Worm (Caenorhabditis elegans) whole organism, mixed stage, embryonic: ENCODE results near the gene Y40A1A.3.

Source experiments
- blmp-1 ChIP-seq: fragments of 150-350 bp; optimal IDR thresholded peaks from 2 replicates; lab custom pipeline; 2014; ENCODE audit warnings: missing biosample characterization, missing genetic modification characterization
- ceh-83 ChIP-seq: fragments of 200-800 bp; sonication (Bioruptor generic); optimal IDR thresholded peaks from 2 replicates; lab custom pipeline; 2018; ENCODE audit warnings: mild to moderate bottlenecking, missing genetic modification characterization, missing compliant biosample characterization
- lin-13 ChIP-seq: fragments of 150-350 bp; optimal IDR thresholded peaks from 2 replicates; lab custom pipeline; 2014; ENCODE audit warnings: missing biosample characterization, missing genetic modification characterization
- lsy-2 ChIP-seq: fragments of 150-350 bp; optimal IDR thresholded peaks from 2 replicates; lab custom pipeline; 2014; ENCODE audit warnings: missing biosample characterization, missing genetic modification characterization
- mab-5 ChIP-seq: fragments of 150-350 bp; optimal IDR thresholded peaks from 2 replicates; lab custom pipeline; 2014; ENCODE audit warnings: missing biosample characterization, missing genetic modification characterization
- mep-1 ChIP-seq: fragments of 150-350 bp; optimal IDR thresholded peaks from 2 replicates; lab custom pipeline; 2017; ENCODE audit warnings: missing biosample characterization, missing genetic modification reagents, missing genetic modification characterization, inconsistent platforms
- nhr-237 ChIP-seq: fragments of 150-350 bp; optimal IDR thresholded peaks from 2 replicates; lab custom pipeline; 2014; ENCODE audit warnings: missing biosample characterization, missing genetic modification characterization
- nhr-76 ChIP-seq: sonication (generic microtip); optimal IDR thresholded peaks from 2 replicates; lab custom pipeline; 2017; ENCODE audit warnings: missing biosample characterization, missing genetic modification characterization
- sptf-1 ChIP-seq: sonication (generic microtip); optimal IDR thresholded peaks from 2 replicates; lab custom pipeline; 2017; ENCODE audit warnings: mild to moderate bottlenecking, missing genetic modification characterization, moderate library complexity, missing compliant biosample characterization
- unc-62 ChIP-seq: fragments of 150-350 bp; optimal IDR thresholded peaks from 2 replicates; lab custom pipeline; 2014; ENCODE audit warnings: missing biosample characterization, missing genetic modification reagents, missing genetic modification characterization

DNA sequence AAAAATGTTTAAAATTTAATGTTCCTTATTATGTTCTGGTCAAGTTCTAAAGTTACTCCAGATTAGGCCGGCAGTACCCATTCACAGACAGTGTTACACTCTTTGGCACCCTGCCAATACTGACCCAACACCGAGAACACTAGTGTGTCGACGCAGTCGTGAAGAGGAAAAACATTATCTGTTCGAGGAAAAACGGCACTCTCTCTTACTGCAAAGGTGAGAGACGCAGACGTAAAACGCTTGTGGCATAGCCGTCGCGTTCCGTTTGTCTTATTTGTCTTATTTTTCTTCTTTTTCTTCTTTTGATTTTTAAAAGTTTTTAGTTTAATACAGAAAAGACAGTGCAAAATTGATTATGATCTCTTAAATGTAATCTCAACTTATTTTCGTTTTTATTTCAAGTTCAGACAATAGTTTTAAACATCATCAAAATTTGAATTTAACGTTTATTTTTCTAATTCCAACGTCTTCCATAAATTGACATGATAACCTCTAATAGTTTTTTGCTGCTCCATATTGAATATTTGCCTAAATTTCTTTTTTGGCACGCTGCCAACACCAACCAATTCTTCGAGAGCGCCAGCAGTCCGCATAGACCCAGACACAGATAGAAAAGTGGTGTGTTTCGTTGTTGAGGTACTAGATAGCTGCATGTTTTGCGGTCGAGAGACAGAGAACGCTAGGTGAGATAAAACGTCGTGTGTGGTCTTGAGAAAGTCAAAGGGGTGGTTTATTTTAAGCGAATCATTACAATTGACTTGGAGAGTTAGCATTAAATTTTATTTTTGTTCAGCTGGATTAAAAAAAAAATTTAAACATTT, 36.7 kb downstream of the Y40A1A.3 start:
- TF ChIP-seq lsy-2 (tag; lab: Kevin White, UChicago) (no peak), mep-1 (tag; lab: Kevin White, UChicago) (no peak), lin-13 (tag; lab: Kevin White, UChicago) (peak; percentile 16), blmp-1 (no peak), ceh-83 (GFP tag; lab: Kevin White, UChicago) (no peak), unc-62 (GFP tag; lab: Kevin White, UChicago) (no peak), nhr-76 (tag; lab: Kevin White, UChicago) (no peak), nhr-237 (peak; percentile 19), mab-5 (tag; lab: Kevin White, UChicago) (no peak), sptf-1 (no peak)
